Worm (Caenorhabditis elegans) whole organism, early embryonic: ENCODE measurements around the gene ZK377.15.

Experiments used
- B0310.2 ChIP-seq: sonication (generic microtip); optimal IDR thresholded peaks from 2 replicates; lab custom pipeline; 2016; ENCODE audit warnings: mild to moderate bottlenecking, missing genetic modification characterization, missing compliant biosample characterization
- aly-1 ChIP-seq: sonication (generic microtip); optimal IDR thresholded peaks from 2 replicates; lab custom pipeline; 2016; ENCODE audit warnings: missing genetic modification characterization, missing compliant biosample characterization
- ama-1 ChIP-seq: fragments of 150-350 bp; optimal IDR thresholded peaks from 2 replicates; lab custom pipeline; 2014
- ceh-13 ChIP-seq: fragments of 200-800 bp; sonication (Bioruptor generic); optimal IDR thresholded peaks from 2 replicates; lab custom pipeline; 2018; ENCODE audit warnings: mild to moderate bottlenecking, missing genetic modification characterization, missing compliant biosample characterization
- ceh-36 ChIP-seq: sonication (generic microtip); optimal IDR thresholded peaks from 2 replicates; lab custom pipeline; 2016; ENCODE audit warnings: missing genetic modification characterization, inconsistent platforms, missing compliant biosample characterization
- flt-1 ChIP-seq: fragments of 200-800 bp; sonication (Bioruptor generic); IDR thresholded peaks from 2 replicates; pipeline ENCODE4 v1.3.6; 2022; ENCODE audit warnings: missing genetic modification characterization, missing compliant biosample characterization
- hmg-4 ChIP-seq: fragments of 200-800 bp; sonication (Bioruptor generic); optimal IDR thresholded peaks from 2 replicates; lab custom pipeline; 2018; ENCODE audit warnings: mild to moderate bottlenecking, missing genetic modification characterization, missing compliant biosample characterization
- pes-1 ChIP-seq: fragments of 200-800 bp; sonication (Bioruptor generic); IDR thresholded peaks from 2 replicates; pipeline ENCODE4 v1.3.6; 2022; ENCODE audit warnings: missing genetic modification reagents, missing genetic modification characterization, missing compliant biosample characterization
- scrt-1 ChIP-seq: fragments of 200-800 bp; sonication (Bioruptor generic); IDR thresholded peaks from 2 replicates; pipeline ENCODE4 v1.3.6; 2022; ENCODE audit warnings: missing genetic modification characterization, missing compliant biosample characterization
- sea-1 ChIP-seq: fragments of 200-800 bp; sonication (Bioruptor generic); conservative IDR thresholded peaks from 2 replicates; pipeline ENCODE4 v1.3.6; 2022; ENCODE audit warnings: missing genetic modification characterization, missing compliant biosample characterization
- tbx-11 ChIP-seq: fragments of 200-800 bp; sonication (Bioruptor generic); IDR thresholded peaks from 2 replicates; pipeline ENCODE4 v1.3.6; 2022; ENCODE audit warnings: missing genetic modification characterization, missing compliant biosample characterization
- tra-4 ChIP-seq: sonication (generic microtip); optimal IDR thresholded peaks from 2 replicates; lab custom pipeline; 2017; ENCODE audit warnings: missing genetic modification characterization, missing compliant biosample characterization

DNA sequence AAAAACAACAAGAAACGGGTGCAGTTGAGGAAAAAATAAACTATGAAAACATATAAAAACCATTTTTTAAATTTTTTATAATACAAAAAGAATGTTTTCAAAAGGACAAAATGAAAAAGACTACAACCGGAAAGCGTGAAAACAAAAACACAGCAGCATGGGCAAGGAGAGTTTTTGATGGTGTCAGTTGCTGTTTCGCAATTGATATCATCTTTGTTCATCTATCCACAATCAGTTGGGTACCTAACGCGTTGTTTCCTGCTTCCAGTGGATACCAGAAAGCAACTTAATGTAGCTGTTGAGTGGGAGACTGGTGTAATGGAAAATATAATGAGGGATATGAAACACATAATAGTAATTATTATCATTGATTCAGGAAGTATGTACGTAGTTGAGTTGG, 25.9 kb downstream of the ZK377.15 start:
- TF ChIP-seq flt-1 (GFP tag; lab: Robert Waterston, UW) (no peak), sea-1 (GFP tag; lab: Robert Waterston, UW) (no peak), pes-1 (GFP tag; lab: Robert Waterston, UW) (no peak), aly-1 (tag; lab: Kevin White, UChicago) (no peak), ama-1 (lab: Kevin White, UChicago) (no peak), ceh-36 (tag; lab: Kevin White, UChicago) (no peak), ceh-13 (GFP tag; lab: Kevin White, UChicago) (no peak), B0310.2 (tag; lab: Kevin White, UChicago) (no peak), tra-4 (tag; lab: Kevin White, UChicago) (no peak), tbx-11 (no peak), hmg-4 (GFP tag; lab: Kevin White, UChicago) (no peak), scrt-1 (GFP tag; lab: Robert Waterston, UW) (no peak)
